Fruit fly (Drosophila melanogaster) whole organism, embryonic: ENCODE data around the gene CSN5.

Experiments
- Awh ChIP-seq: fragments of 200-800 bp; sonication (Bioruptor generic); IDR thresholded peaks from 2 replicates; pipeline ENCODE4, ENCODE4 v1.3.6; 2022; ENCODE audit warnings: missing biosample characterization, missing genetic modification characterization
- CG10979 ChIP-seq: fragments of 200-800 bp; sonication (Bioruptor generic); optimal IDR thresholded peaks from 2 replicates; lab custom pipeline; 2018; ENCODE audit warnings: missing biosample characterization, mild to moderate bottlenecking, missing genetic modification characterization, moderate library complexity
- CG12104 ChIP-seq: fragments of 200-800 bp; sonication (Bioruptor generic); optimal IDR thresholded peaks from 3 replicates; lab custom pipeline; 2016; ENCODE audit warnings: missing biosample characterization, missing genetic modification characterization
- CG14014 ChIP-seq: fragments of 200-800 bp; sonication (Bioruptor generic); IDR thresholded peaks from 2 replicates; pipeline ENCODE4 v1.3.6; 2022; ENCODE audit warnings: missing biosample characterization, missing genetic modification characterization
- CG1529 ChIP-seq: fragments of 200-800 bp; sonication (Bioruptor generic); optimal IDR thresholded peaks from 3 replicates; lab custom pipeline; 2018; ENCODE audit warnings: missing biosample characterization, missing genetic modification characterization
- CG1602 ChIP-seq: fragments of 200-800 bp; sonication (Bioruptor generic); optimal IDR thresholded peaks from 3 replicates; lab custom pipeline; 2016; ENCODE audit warnings: missing biosample characterization, missing genetic modification characterization
- CG17359 ChIP-seq: fragments of 200-800 bp; sonication (Bioruptor generic); optimal IDR thresholded peaks from 3 replicates; lab custom pipeline; 2018; ENCODE audit warnings: missing biosample characterization, mild to moderate bottlenecking, missing genetic modification characterization, moderate library complexity
- CG2875 ChIP-seq: fragments of 200-800 bp; sonication (Bioruptor generic); optimal IDR thresholded peaks from 2 replicates; lab custom pipeline; 2017; ENCODE audit warnings: missing biosample characterization, mild to moderate bottlenecking, missing genetic modification characterization, missing genetic modification reagents
- CG32772 ChIP-seq: fragments of 200-800 bp; sonication (Bioruptor generic); IDR thresholded peaks from 2 replicates; pipeline ENCODE4 v1.3.6; 2022; ENCODE audit warnings: missing biosample characterization, missing genetic modification characterization
- CG3726 ChIP-seq: fragments of 200-800 bp; sonication (Bioruptor generic); IDR thresholded peaks from 3 replicates; pipeline ENCODE4, ENCODE4 v1.3.6; 2022; ENCODE audit warnings: missing biosample characterization, missing genetic modification characterization
- CG3838 ChIP-seq: fragments of 200-800 bp; sonication (Bioruptor generic); optimal IDR thresholded peaks from 3 replicates; lab custom pipeline; 2016; ENCODE audit warnings: missing biosample characterization, missing genetic modification characterization
- CG4730 ChIP-seq: fragments of 200-800 bp; sonication (Bioruptor generic); IDR thresholded peaks from 2 replicates; pipeline ENCODE4 v1.3.6; 2022; ENCODE audit warnings: missing biosample characterization, missing genetic modification characterization
- CG6854 ChIP-seq: fragments of 200-800 bp; sonication (Bioruptor generic); optimal IDR thresholded peaks from 3 replicates; lab custom pipeline; 2017; ENCODE audit warnings: missing biosample characterization, mild to moderate bottlenecking, missing genetic modification characterization
- CG8089 ChIP-seq: fragments of 200-800 bp; sonication (Bioruptor generic); optimal IDR thresholded peaks from 3 replicates; lab custom pipeline; 2016; ENCODE audit warnings: missing biosample characterization, missing genetic modification characterization
- CTCF ChIP-seq: fragments of 200-800 bp; sonication (Bioruptor generic); optimal IDR thresholded peaks from 2 replicates; lab custom pipeline; 2017; ENCODE audit warnings: missing biosample characterization, mild to moderate bottlenecking, missing genetic modification characterization, moderate library complexity
- Chrac-16 ChIP-seq: fragments of 200-800 bp; sonication (Bioruptor generic); optimal IDR thresholded peaks from 3 replicates; lab custom pipeline; 2016; ENCODE audit warnings: missing biosample characterization, missing genetic modification characterization
- Fer2 ChIP-seq: fragments of 200-800 bp; sonication (Bioruptor generic); optimal IDR thresholded peaks from 2 replicates; lab custom pipeline; 2018; ENCODE audit warnings: missing biosample characterization, mild to moderate bottlenecking, missing genetic modification characterization, moderate library complexity
- Gsc ChIP-seq: fragments of 200-800 bp; sonication (Bioruptor generic); IDR thresholded peaks from 2 replicates; pipeline ENCODE4 v1.3.6; 2022; ENCODE audit warnings: missing biosample characterization, missing genetic modification characterization
- HHEX ChIP-seq: fragments of 200-800 bp; sonication (Bioruptor generic); optimal IDR thresholded peaks from 3 replicates; lab custom pipeline; 2017; ENCODE audit warnings: missing biosample characterization, mild to moderate bottlenecking, missing genetic modification characterization, missing genetic modification reagents
- HLHmδ ChIP-seq: fragments of 200-800 bp; sonication (Bioruptor generic); optimal IDR thresholded peaks from 2 replicates; lab custom pipeline; 2018; ENCODE audit warnings: missing biosample characterization, mild to moderate bottlenecking, missing genetic modification characterization, moderate library complexity
- Lhr ChIP-seq: fragments of 200-800 bp; sonication (Bioruptor generic); optimal IDR thresholded peaks from 3 replicates; lab custom pipeline; 2017; ENCODE audit warnings: mild to moderate bottlenecking, missing biosample characterization, missing genetic modification reagents, missing genetic modification characterization
- Lim3 ChIP-seq: fragments of 200-800 bp; sonication (Bioruptor generic); IDR thresholded peaks from 2 replicates; pipeline ENCODE4 v1.3.6; 2022; ENCODE audit warnings: missing biosample characterization, missing genetic modification characterization
- Lpt ChIP-seq: fragments of >200 bp; optimal IDR thresholded peaks from 2 replicates; lab custom pipeline; 2018; ENCODE audit warnings: missing biosample characterization, missing genetic modification characterization
- NK7.1 ChIP-seq: fragments of 200-800 bp; sonication (Bioruptor generic); optimal IDR thresholded peaks from 3 replicates; lab custom pipeline; 2016; ENCODE audit warnings: missing biosample characterization, missing genetic modification characterization
- Nf-YC ChIP-seq: fragments of 200-800 bp; optimal IDR thresholded peaks from 3 replicates; lab custom pipeline; 2019; ENCODE audit warnings: missing biosample characterization, mild to moderate bottlenecking, missing genetic modification characterization, moderate library complexity
- Trl ChIP-seq, 3 experiments: fragments of >200 bp in 2 of 3; fragments of 200-800 bp in 1 of 3; sonication (Bioruptor generic) in 1 of 3; optimal IDR thresholded peaks; 2 replicates in 1 of 3; 3 replicates in 2 of 3; lab custom pipeline; 2016 to 2017; ENCODE audit warnings: missing biosample characterization in 1 of 3, missing genetic modification characterization in 1 of 3
- amos ChIP-seq: fragments of 200-800 bp; sonication (Bioruptor generic); IDR thresholded peaks from 2 replicates; pipeline ENCODE4 v1.3.6; 2022; ENCODE audit warnings: missing biosample characterization, missing genetic modification characterization; ENCODE audit not compliant: partially characterized antibody
- ap ChIP-seq: fragments of 200-800 bp; sonication (Bioruptor generic); IDR thresholded peaks from 2 replicates; pipeline ENCODE4 v1.3.6; 2022; ENCODE audit warnings: missing biosample characterization, missing genetic modification characterization
- ato ChIP-seq: fragments of 200-800 bp; sonication (Bioruptor generic); IDR thresholded peaks from 2 replicates; pipeline ENCODE4 v1.3.6; 2022; ENCODE audit warnings: missing biosample characterization, missing genetic modification characterization; ENCODE audit not compliant: partially characterized antibody
- bcd ChIP-seq: fragments of 200-800 bp; sonication (Bioruptor generic); optimal IDR thresholded peaks from 2 replicates; lab custom pipeline; 2017; ENCODE audit warnings: missing biosample characterization, mild to moderate bottlenecking, missing genetic modification characterization
- bigmax ChIP-seq: fragments of 200-800 bp; sonication (Bioruptor generic); optimal IDR thresholded peaks from 2 replicates; lab custom pipeline; 2018; ENCODE audit warnings: missing biosample characterization, mild to moderate bottlenecking, missing genetic modification characterization
- ci ChIP-seq: fragments of 200-800 bp; sonication (Bioruptor generic); IDR thresholded peaks from 3 replicates; pipeline ENCODE4 v1.3.6; 2022; ENCODE audit warnings: missing biosample characterization, missing genetic modification characterization
- esg ChIP-seq: fragments of 200-800 bp; sonication (Bioruptor generic); conservative IDR thresholded peaks from 2 replicates; pipeline ENCODE4 v1.3.6; 2022; ENCODE audit warnings: missing biosample characterization, missing genetic modification characterization
- ewg ChIP-seq: fragments of 200-800 bp; sonication (Bioruptor generic); optimal IDR thresholded peaks from 3 replicates; lab custom pipeline; 2017; ENCODE audit warnings: mild to moderate bottlenecking, missing biosample characterization, missing genetic modification reagents, missing genetic modification characterization
- fd96Cb ChIP-seq: fragments of 200-800 bp; sonication (Bioruptor generic); optimal IDR thresholded peaks from 2 replicates; lab custom pipeline; 2018; ENCODE audit warnings: missing biosample characterization, mild to moderate bottlenecking, missing genetic modification characterization, moderate library complexity
- gcm2 ChIP-seq: fragments of 200-800 bp; sonication (Bioruptor generic); optimal IDR thresholded peaks from 2 replicates; lab custom pipeline; 2016; ENCODE audit warnings: missing biosample characterization, missing genetic modification characterization
- grau ChIP-seq: fragments of 200-800 bp; optimal IDR thresholded peaks from 3 replicates; lab custom pipeline; 2019; ENCODE audit warnings: missing biosample characterization, mild to moderate bottlenecking, missing genetic modification characterization, moderate library complexity
- gro ChIP-seq: fragments of 200-800 bp; sonication (Bioruptor generic); optimal IDR thresholded peaks from 2 replicates; lab custom pipeline; 2016; ENCODE audit warnings: missing biosample characterization, missing genetic modification characterization
- hkb ChIP-seq, 2 experiments: fragments of 200-800 bp in 1 of 2; fragments of >200 bp in 1 of 2; sonication (Bioruptor generic) in 1 of 2; IDR thresholded peaks in 1 of 2; optimal IDR thresholded peaks in 1 of 2; 2 replicates each; pipeline versions ENCODE4 v1.3.6 to Lab custom; 2017 to 2022; ENCODE audit warnings: missing biosample characterization in 1 of 2, missing genetic modification characterization in 1 of 2
- lab ChIP-seq: fragments of 200-800 bp; sonication (Bioruptor generic); optimal IDR thresholded peaks from 3 replicates; lab custom pipeline; 2017; ENCODE audit warnings: missing biosample characterization, missing genetic modification characterization, mild to moderate bottlenecking, moderate library complexity, missing genetic modification reagents
- odd ChIP-seq: fragments of 200-800 bp; sonication (Bioruptor generic); optimal IDR thresholded peaks from 2 replicates; lab custom pipeline; 2017; ENCODE audit warnings: missing biosample characterization, mild to moderate bottlenecking, missing genetic modification characterization
- psq ChIP-seq: fragments of 200-800 bp; sonication (Bioruptor generic); optimal IDR thresholded peaks from 2 replicates; lab custom pipeline; 2017; ENCODE audit warnings: missing biosample characterization, missing genetic modification characterization
- row ChIP-seq: fragments of 200-800 bp; sonication (Bioruptor generic); IDR thresholded peaks from 3 replicates; pipeline ENCODE4 v1.3.6; 2022; ENCODE audit warnings: missing biosample characterization, missing genetic modification characterization
- sens-2 ChIP-seq: fragments of 200-800 bp; sonication (Bioruptor generic); IDR thresholded peaks from 2 replicates; pipeline ENCODE4 v1.3.6; 2022; ENCODE audit warnings: missing biosample characterization, missing genetic modification characterization
- shn ChIP-seq: fragments of 200-800 bp; sonication (Bioruptor generic); optimal IDR thresholded peaks from 3 replicates; lab custom pipeline; 2016; ENCODE audit warnings: missing biosample characterization, missing genetic modification characterization
- slp2 ChIP-seq: fragments of 200-800 bp; sonication (Bioruptor generic); optimal IDR thresholded peaks from 2 replicates; lab custom pipeline; 2016; ENCODE audit warnings: missing biosample characterization, missing genetic modification characterization
- sob ChIP-seq: fragments of 200-800 bp; sonication (Bioruptor generic); IDR thresholded peaks from 2 replicates; pipeline ENCODE4 v1.3.6; 2022; ENCODE audit warnings: missing biosample characterization, missing genetic modification characterization
- sr ChIP-seq: fragments of 200-800 bp; sonication (Bioruptor generic); IDR thresholded peaks from 3 replicates; pipeline ENCODE4 v1.3.6; 2022; ENCODE audit warnings: missing biosample characterization, missing genetic modification characterization
- tap ChIP-seq: fragments of 200-800 bp; optimal IDR thresholded peaks from 3 replicates; lab custom pipeline; 2019; ENCODE audit warnings: missing biosample characterization, mild to moderate bottlenecking, missing genetic modification characterization, moderate library complexity
- tio ChIP-seq: fragments of 200-800 bp; sonication (Bioruptor generic); optimal IDR thresholded peaks from 2 replicates; lab custom pipeline; 2017; ENCODE audit warnings: missing biosample characterization, missing genetic modification characterization, inconsistent platforms
- trem ChIP-seq: fragments of 200-800 bp; optimal IDR thresholded peaks from 3 replicates; lab custom pipeline; 2019; ENCODE audit warnings: missing biosample characterization, mild to moderate bottlenecking, missing genetic modification characterization, moderate library complexity

CSN5 gene

dm6 chr3R:16442937-16443336, 27.0 kb upstream of the CSN5 start, which contains the start of the genes Ttc1 and CG14882 (continued):
- TF ChIP-seq amos (peak; percentile 51; the same call in 1 of the 2 replicates), ato (GFP tag; lab: Robert Waterston, UW) (no peak; the same call in 1 of the 2 replicates), fd96Cb (tag; lab: Kevin White, UChicago) (peak; percentile 51), CG1602 (GFP tag; lab: Kevin White, UChicago) (peak; percentile 84), trem (peak; percentile 40), sens-2 (GFP tag; lab: Robert Waterston, UW) (peak; percentile 72; the same call in 1 of the 2 replicates), Lpt (GFP tag; lab: Kevin White, UChicago) (no peak), Lhr (peak; percentile 48), Chrac-16 (GFP tag; lab: Kevin White, UChicago) (peak; percentile 84), esg (GFP tag; lab: Robert Waterston, UW) (peak; percentile 85), CG14014 (GFP tag; lab: Robert Waterston, UW) (peak; percentile 93), sr (GFP tag; lab: Robert Waterston, UW) (peak; percentile 57; the same call in 2 of the 3 replicates), CTCF (no peak), CG2875 (GFP tag; lab: Kevin White, UChicago) (peak; percentile 63), bcd (GFP tag; lab: Kevin White, UChicago) (no peak), row (GFP tag; lab: Robert Waterston, UW) (peak; percentile 95), sob (GFP tag; lab: Robert Waterston, UW) (peak; percentile 88), shn (GFP tag; lab: Kevin White, UChicago) (peak; percentile 78), Gsc (no peak), CG3726 (peak; percentile 68; the same call in 2 of the 3 replicates), CG3838 (GFP tag; lab: Kevin White, UChicago) (peak; percentile 71), HLHmδ (GFP tag; lab: Kevin White, UChicago) (no peak), lab (no peak), Nf-YC (tag; lab: Kevin White, UChicago) (peak; percentile 50), CG1529 (peak; percentile 62), ci (GFP tag; lab: Robert Waterston, UW) (peak; percentile 95), tap (no peak), grau (tag; lab: Kevin White, UChicago) (peak; percentile 83), gro (GFP tag; lab: Kevin White, UChicago) (peak; percentile 91), CG17359 (tag; lab: Kevin White, UChicago) (peak; percentile 74), Lim3 (GFP tag; lab: Robert Waterston, UW) (peak; percentile 68; the same call in 1 of the 2 replicates), odd (GFP tag; lab: Kevin White, UChicago) (no peak), NK7.1 (GFP tag; lab: Kevin White, UChicago) (peak; percentile 36), slp2 (GFP tag; lab: Kevin White, UChicago) (peak; percentile 48), CG32772 (GFP tag; lab: Robert Waterston, UW) (peak; percentile 72), tio (GFP tag; lab: Kevin White, UChicago) (no peak), CG4730 (GFP tag; lab: Robert Waterston, UW) (peak; percentile 47), gcm2 (peak; percentile 42), bigmax (peak; percentile 0), Fer2 (tag; lab: Kevin White, UChicago) (peak; percentile 63), CG8089 (peak; percentile 76), CG10979 (peak; percentile 74), psq (GFP tag; lab: Kevin White, UChicago) (peak; percentile 68), Awh (GFP tag; lab: Robert Waterston, UW) (peak; percentile 79), hkb (optimal IDR thresholded peaks at IDR 0.05; lab: Kevin White, UChicago) (no peak), hkb (GFP tag; IDR thresholded peaks at IDR 0.05; lab: Robert Waterston, UW) (peak; percentile 92), ap (peak; percentile 89), CG6854 (peak; percentile 12), Trl (optimal IDR thresholded peaks at IDR 0.05; lab: Kevin White, UChicago) (no peak), Trl (GFP tag; optimal IDR thresholded peaks at IDR 0.05; lab: Kevin White, UChicago) (peak; percentile 88), HHEX (GFP tag; lab: Kevin White, UChicago) (peak; percentile 75), CG12104 (peak; percentile 63), ewg (GFP tag; lab: Kevin White, UChicago) (peak; percentile 58)
